Worm (Caenorhabditis elegans): ENCODE results near the gene ril-1.

- TF ChIP-seq lsy-2 (tag; optimal IDR thresholded peaks at IDR 0.05) (no peak), pha-4 (tag; optimal IDR thresholded peaks at IDR 0.05) (no peak), ceh-83 (GFP tag; optimal IDR thresholded peaks at IDR 0.05) (no peak), sptf-1 (tag; optimal IDR thresholded peaks at IDR 0.05) (no peak), unc-39 (tag; optimal IDR thresholded peaks at IDR 0.05) (no peak), elt-3 (tag; optimal IDR thresholded peaks at IDR 0.05) (no peak), mep-1 (tag; optimal IDR thresholded peaks at IDR 0.05) (no peak), drap-1 (GFP tag; optimal IDR thresholded peaks at IDR 0.05) (no peak), ztf-11 (tag; optimal IDR thresholded peaks at IDR 0.05) (no peak), nhr-237 (tag; optimal IDR thresholded peaks at IDR 0.05) (no peak), ces-1 (GFP tag; optimal IDR thresholded peaks at IDR 0.05) (no peak), zip-8 (tag; optimal IDR thresholded peaks at IDR 0.05) (no peak)
These were observed 47.2 kb downstream of the ril-1 start, which contains the start of gene clec-54 for ce11 chrV:14476680-14477079.
